Fruit fly (Drosophila melanogaster) whole organism, embryonic: ENCODE data around the gene mRpL30.

Experiments used
- Asciz ChIP-seq: fragments of 200-800 bp; sonication (Bioruptor generic); optimal IDR thresholded peaks from 2 replicates; lab custom pipeline; 2017; ENCODE audit warnings: missing biosample characterization, mild to moderate bottlenecking, missing genetic modification characterization, missing genetic modification reagents
- Atf6 ChIP-seq: fragments of 200-800 bp; sonication (Bioruptor generic); IDR thresholded peaks from 2 replicates; pipeline ENCODE4 v1.3.6; 2022; ENCODE audit warnings: missing biosample characterization, missing genetic modification characterization
- CG10209 ChIP-seq: fragments of 200-800 bp; sonication (Bioruptor generic); optimal IDR thresholded peaks from 3 replicates; lab custom pipeline; 2017; ENCODE audit warnings: missing biosample characterization, mild to moderate bottlenecking, missing genetic modification characterization, missing genetic modification reagents
- CG10366 ChIP-seq: fragments of 200-800 bp; sonication (Bioruptor generic); IDR thresholded peaks from 2 replicates; pipeline ENCODE4 v1.3.6; 2022; ENCODE audit warnings: missing biosample characterization, missing genetic modification characterization
- CG11085 ChIP-seq: fragments of 200-800 bp; sonication (Bioruptor generic); IDR thresholded peaks from 2 replicates; pipeline ENCODE4 v1.3.6; 2022; ENCODE audit warnings: missing biosample characterization, missing genetic modification characterization
- CG11560 ChIP-seq: fragments of 200-800 bp; sonication (Bioruptor generic); IDR thresholded peaks from 3 replicates; pipeline ENCODE4 v1.3.6; 2022; ENCODE audit warnings: missing biosample characterization, missing genetic modification characterization
- CG12391 ChIP-seq: fragments of 200-800 bp; sonication (Bioruptor generic); optimal IDR thresholded peaks from 3 replicates; lab custom pipeline; 2018; ENCODE audit warnings: missing biosample characterization, mild to moderate bottlenecking, missing genetic modification characterization, moderate library complexity
- CG12744 ChIP-seq: fragments of 200-800 bp; sonication (Bioruptor generic); optimal IDR thresholded peaks from 2 replicates; lab custom pipeline; 2016; ENCODE audit warnings: missing biosample characterization, missing genetic modification characterization
- CG15601 ChIP-seq: fragments of 200-800 bp; sonication (Bioruptor generic); optimal IDR thresholded peaks from 3 replicates; lab custom pipeline; 2019; ENCODE audit warnings: missing biosample characterization, mild to moderate bottlenecking, missing genetic modification characterization, moderate library complexity
- CG16815 ChIP-seq: fragments of 200-800 bp; sonication (Bioruptor generic); optimal IDR thresholded peaks from 3 replicates; lab custom pipeline; 2017; ENCODE audit warnings: missing biosample characterization, mild to moderate bottlenecking, missing genetic modification characterization
- CG17385 ChIP-seq: fragments of 200-800 bp; sonication (Bioruptor generic); optimal IDR thresholded peaks from 3 replicates; lab custom pipeline; 2018; ENCODE audit warnings: missing biosample characterization, mild to moderate bottlenecking, missing genetic modification characterization
- CG17568 ChIP-seq: fragments of 200-800 bp; sonication (Bioruptor generic); optimal IDR thresholded peaks from 2 replicates; lab custom pipeline; 2018; ENCODE audit warnings: missing biosample characterization, mild to moderate bottlenecking, missing genetic modification characterization, moderate library complexity
- CG17612 ChIP-seq: fragments of 200-800 bp; sonication (Bioruptor generic); IDR thresholded peaks from 2 replicates; pipeline ENCODE4 v1.3.6; 2022; ENCODE audit warnings: missing biosample characterization, missing genetic modification characterization
- CG18764 ChIP-seq: fragments of 200-800 bp; sonication (Bioruptor generic); optimal IDR thresholded peaks from 3 replicates; lab custom pipeline; 2016; ENCODE audit warnings: missing biosample characterization, missing genetic modification characterization
- CG2202 ChIP-seq: fragments of 200-800 bp; sonication (Bioruptor generic); optimal IDR thresholded peaks from 2 replicates; lab custom pipeline; 2018; ENCODE audit warnings: missing biosample characterization, mild to moderate bottlenecking, missing genetic modification characterization
- CG2875 ChIP-seq: fragments of 200-800 bp; sonication (Bioruptor generic); optimal IDR thresholded peaks from 2 replicates; lab custom pipeline; 2017; ENCODE audit warnings: missing biosample characterization, mild to moderate bottlenecking, missing genetic modification characterization, missing genetic modification reagents
- CG3065 ChIP-seq: fragments of 200-800 bp; sonication (Bioruptor generic); optimal IDR thresholded peaks from 2 replicates; lab custom pipeline; 2016; ENCODE audit warnings: missing biosample characterization, missing genetic modification characterization
- CG3995 ChIP-seq: fragments of 200-800 bp; sonication (Bioruptor generic); optimal IDR thresholded peaks from 3 replicates; lab custom pipeline; 2016; ENCODE audit warnings: missing biosample characterization, missing genetic modification characterization
- CG42726 ChIP-seq: fragments of 200-800 bp; sonication (Bioruptor generic); IDR thresholded peaks from 2 replicates; pipeline ENCODE4 v1.3.6; 2022; ENCODE audit warnings: missing biosample characterization, missing genetic modification characterization; ENCODE audit not compliant: partially characterized antibody
- CG4730 ChIP-seq: fragments of 200-800 bp; sonication (Bioruptor generic); IDR thresholded peaks from 2 replicates; pipeline ENCODE4 v1.3.6; 2022; ENCODE audit warnings: missing biosample characterization, missing genetic modification characterization
- CG5180 ChIP-seq: fragments of 200-800 bp; sonication (Bioruptor generic); optimal IDR thresholded peaks from 3 replicates; lab custom pipeline; 2017; ENCODE audit warnings: missing biosample characterization, missing genetic modification characterization, mild to moderate bottlenecking, moderate library complexity, missing genetic modification reagents
- CG6689 ChIP-seq: fragments of 200-800 bp; sonication (Bioruptor generic); IDR thresholded peaks from 2 replicates; pipeline ENCODE4 v1.3.6; 2022; ENCODE audit warnings: missing biosample characterization, missing genetic modification characterization
- CG6854 ChIP-seq: fragments of 200-800 bp; sonication (Bioruptor generic); optimal IDR thresholded peaks from 3 replicates; lab custom pipeline; 2017; ENCODE audit warnings: missing biosample characterization, mild to moderate bottlenecking, missing genetic modification characterization
- CG7786 ChIP-seq: fragments of 200-800 bp; sonication (Bioruptor generic); optimal IDR thresholded peaks from 2 replicates; lab custom pipeline; 2016; ENCODE audit warnings: missing biosample characterization, missing genetic modification characterization
- CG8359 ChIP-seq: fragments of 200-800 bp; sonication (Bioruptor generic); optimal IDR thresholded peaks from 2 replicates; lab custom pipeline; 2017; ENCODE audit warnings: missing biosample characterization, mild to moderate bottlenecking, missing genetic modification characterization, borderline replicate concordance
- CG9727 ChIP-seq: fragments of 200-800 bp; sonication (Bioruptor generic); optimal IDR thresholded peaks from 3 replicates; lab custom pipeline; 2017; ENCODE audit warnings: missing biosample characterization, mild to moderate bottlenecking, missing genetic modification characterization
- D19B ChIP-seq: fragments of 200-800 bp; sonication (Bioruptor generic); optimal IDR thresholded peaks from 2 replicates; lab custom pipeline; 2017; ENCODE audit warnings: missing biosample characterization, mild to moderate bottlenecking, missing genetic modification characterization
- Dek ChIP-seq: fragments of 200-800 bp; sonication (Bioruptor generic); optimal IDR thresholded peaks from 3 replicates; lab custom pipeline; 2019; ENCODE audit warnings: missing biosample characterization, mild to moderate bottlenecking, missing genetic modification characterization, moderate library complexity
- HLH3B ChIP-seq: fragments of 200-800 bp; sonication (Bioruptor generic); IDR thresholded peaks from 2 replicates; pipeline ENCODE4 v1.3.6; 2022; ENCODE audit warnings: missing biosample characterization, missing genetic modification characterization
- Hand ChIP-seq: fragments of 200-800 bp; sonication (Bioruptor generic); optimal IDR thresholded peaks from 2 replicates; lab custom pipeline; 2017; ENCODE audit warnings: mild to moderate bottlenecking, missing biosample characterization, missing genetic modification reagents, missing genetic modification characterization
- Hmx ChIP-seq: fragments of 200-800 bp; sonication (Bioruptor generic); optimal IDR thresholded peaks from 2 replicates; lab custom pipeline; 2016; ENCODE audit warnings: missing biosample characterization, missing genetic modification characterization
- Lim3 ChIP-seq: fragments of 200-800 bp; sonication (Bioruptor generic); IDR thresholded peaks from 2 replicates; pipeline ENCODE4 v1.3.6; 2022; ENCODE audit warnings: missing biosample characterization, missing genetic modification characterization
- NFAT ChIP-seq: fragments of 200-800 bp; sonication (Bioruptor generic); IDR thresholded peaks from 2 replicates; pipeline ENCODE4 v1.3.6; 2022; ENCODE audit warnings: missing biosample characterization, missing genetic modification characterization
- NfI ChIP-seq: fragments of 200-800 bp; sonication (Bioruptor generic); optimal IDR thresholded peaks from 3 replicates; lab custom pipeline; 2018; ENCODE audit warnings: missing biosample characterization, mild to moderate bottlenecking, missing genetic modification characterization, moderate library complexity
- Taf1 ChIP-seq: fragments of 200-800 bp; sonication (Bioruptor generic); IDR thresholded peaks from 2 replicates; pipeline ENCODE4 v1.3.6; 2022; ENCODE audit warnings: missing biosample characterization, missing genetic modification characterization
- Tbp ChIP-seq: fragments of >200 bp; optimal IDR thresholded peaks from 2 replicates; lab custom pipeline; 2018; ENCODE audit warnings: missing biosample characterization, missing genetic modification characterization
- Vsx1 ChIP-seq: fragments of 200-800 bp; sonication (Bioruptor generic); optimal IDR thresholded peaks from 2 replicates; lab custom pipeline; 2017; ENCODE audit warnings: missing biosample characterization, mild to moderate bottlenecking, missing genetic modification characterization, missing genetic modification reagents
- aop ChIP-seq: fragments of 200-800 bp; sonication (Bioruptor generic); IDR thresholded peaks from 2 replicates; pipeline ENCODE4 v1.3.6; 2022; ENCODE audit warnings: missing biosample characterization, missing genetic modification characterization
- az2 ChIP-seq: fragments of 200-800 bp; sonication (Bioruptor generic); optimal IDR thresholded peaks from 3 replicates; lab custom pipeline; 2016; ENCODE audit warnings: missing biosample characterization, missing genetic modification characterization
- dmrt99B ChIP-seq: fragments of 200-800 bp; sonication (Bioruptor generic); optimal IDR thresholded peaks from 2 replicates; lab custom pipeline; 2018; ENCODE audit warnings: missing biosample characterization, mild to moderate bottlenecking, missing genetic modification characterization, moderate library complexity
- exex ChIP-seq: fragments of 200-800 bp; sonication (Bioruptor generic); optimal IDR thresholded peaks from 4 replicates; lab custom pipeline; 2018; ENCODE audit warnings: missing biosample characterization, mild to moderate bottlenecking, missing genetic modification characterization, moderate library complexity
- nom ChIP-seq: fragments of 200-800 bp; sonication (Bioruptor generic); optimal IDR thresholded peaks from 2 replicates; lab custom pipeline; 2017; ENCODE audit warnings: missing biosample characterization, missing genetic modification characterization, mild to moderate bottlenecking, moderate library complexity, missing genetic modification reagents
- org-1 ChIP-seq: fragments of 200-800 bp; sonication (Bioruptor generic); optimal IDR thresholded peaks from 2 replicates; lab custom pipeline; 2017; ENCODE audit warnings: missing biosample characterization, missing genetic modification characterization
- pho ChIP-seq: fragments of 200-800 bp; sonication (Bioruptor generic); optimal IDR thresholded peaks from 2 replicates; lab custom pipeline; 2016; ENCODE audit warnings: missing biosample characterization, missing genetic modification characterization
- sisA ChIP-seq: fragments of 200-800 bp; sonication (Bioruptor generic); IDR thresholded peaks from 2 replicates; pipeline ENCODE4 v1.3.6; 2022; ENCODE audit warnings: missing biosample characterization, missing genetic modification characterization
- slbo ChIP-seq: fragments of 200-800 bp; sonication (Bioruptor generic); IDR thresholded peaks from 2 replicates; pipeline ENCODE4 v1.3.6; 2022; ENCODE audit warnings: missing biosample characterization, missing genetic modification characterization
- vvl ChIP-seq: fragments of 200-800 bp; sonication (Bioruptor generic); IDR thresholded peaks from 2 replicates; pipeline ENCODE4 v1.3.6; 2022; ENCODE audit warnings: missing biosample characterization, missing genetic modification characterization
- wek ChIP-seq: fragments of 200-800 bp; sonication (Bioruptor generic); optimal IDR thresholded peaks from 3 replicates; lab custom pipeline; 2018; ENCODE audit warnings: missing biosample characterization, mild to moderate bottlenecking, missing genetic modification characterization, moderate library complexity
- yki ChIP-seq: fragments of >200 bp; optimal IDR thresholded peaks from 3 replicates; lab custom pipeline; 2018
- zf30C ChIP-seq: fragments of 200-800 bp; sonication (Bioruptor generic); optimal IDR thresholded peaks from 3 replicates; lab custom pipeline; 2018; ENCODE audit warnings: missing biosample characterization, mild to moderate bottlenecking, missing genetic modification characterization
- zfh1 ChIP-seq: fragments of 200-800 bp; sonication (Bioruptor generic); IDR thresholded peaks from 3 replicates; pipeline ENCODE4 v1.3.6; 2022; ENCODE audit warnings: missing biosample characterization, missing genetic modification characterization

The mRpL30 gene

DNA sequence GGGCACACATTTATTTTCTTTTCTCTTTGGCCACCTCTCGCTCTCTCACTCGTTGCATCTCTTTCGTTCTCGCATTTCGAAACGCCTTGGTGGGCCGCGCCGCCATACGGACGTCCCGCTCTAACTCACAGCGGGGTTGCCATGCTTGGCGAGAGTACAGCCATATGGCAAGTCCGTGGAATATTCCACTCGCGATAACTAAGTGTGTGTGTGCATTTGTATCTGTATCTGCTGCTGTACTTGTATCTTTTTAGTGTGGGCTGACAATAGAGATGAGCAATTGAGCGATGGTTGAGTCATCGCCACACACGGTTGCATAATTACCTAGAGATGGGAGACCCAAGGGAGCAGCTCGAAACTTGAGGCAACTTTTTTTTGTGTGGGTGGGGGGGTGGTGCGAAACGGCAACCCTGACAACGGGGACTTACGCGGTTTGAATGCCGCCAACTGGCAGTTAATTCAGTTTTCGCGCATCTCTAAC lies 36.8 kb downstream of the mRpL30 start (continued):
- TF ChIP-seq CG42726 (GFP tag; lab: Robert Waterston, UW) (peak; percentile 91), CG3995 (GFP tag; lab: Kevin White, UChicago) (peak; percentile 61), CG6689 (GFP tag; lab: Robert Waterston, UW) (peak; percentile 86), CG17568 (GFP tag; lab: Kevin White, UChicago) (peak; percentile 57), zfh1 (peak; percentile 91), CG16815 (GFP tag; lab: Kevin White, UChicago) (peak; percentile 57), CG2875 (GFP tag; lab: Kevin White, UChicago) (peak; percentile 41), org-1 (GFP tag; lab: Kevin White, UChicago) (peak; percentile 58), pho (peak; percentile 78), HLH3B (peak; percentile 88), vvl (GFP tag; lab: Robert Waterston, UW) (peak; percentile 94), nom (peak; percentile 57), wek (GFP tag; lab: Kevin White, UChicago) (peak; percentile 47), NFAT (GFP tag; lab: Robert Waterston, UW) (peak; percentile 95), Vsx1 (peak; percentile 40), yki (lab: Kevin White, UChicago) (no peak), exex (tag; lab: Kevin White, UChicago) (peak; percentile 57), Taf1 (peak; percentile 77), Atf6 (peak; percentile 92), Hand (GFP tag; lab: Kevin White, UChicago) (peak; percentile 50), CG18764 (GFP tag; lab: Kevin White, UChicago) (peak; percentile 75), dmrt99B (tag; lab: Kevin White, UChicago) (peak; percentile 80), CG8359 (no peak), CG15601 (peak; percentile 52), az2 (GFP tag; lab: Kevin White, UChicago) (peak; percentile 55), D19B (GFP tag; lab: Kevin White, UChicago) (peak; percentile 41), Asciz (GFP tag; lab: Kevin White, UChicago) (peak; percentile 86), CG11560 (tag; lab: Robert Waterston, UW) (peak; percentile 78), Dek (tag; lab: Kevin White, UChicago) (peak; percentile 76), Lim3 (GFP tag; lab: Robert Waterston, UW) (peak; percentile 66), zf30C (peak; percentile 52), sisA (GFP tag; lab: Robert Waterston, UW) (peak; percentile 84), slbo (peak; percentile 96), CG17385 (GFP tag; lab: Kevin White, UChicago) (peak; percentile 76), CG9727 (GFP tag; lab: Kevin White, UChicago) (peak; percentile 77), Hmx (no peak), CG10366 (GFP tag; lab: Robert Waterston, UW) (peak; percentile 87), CG2202 (tag; lab: Kevin White, UChicago) (no peak), CG10209 (GFP tag; lab: Kevin White, UChicago) (peak; percentile 83), CG5180 (GFP tag; lab: Kevin White, UChicago) (peak; percentile 40), CG17612 (peak; percentile 14; the same call in 1 of the 2 replicates), aop (GFP tag; lab: Robert Waterston, UW) (peak; percentile 69), CG7786 (GFP tag; lab: Kevin White, UChicago) (peak; percentile 93), CG12391 (tag; lab: Kevin White, UChicago) (peak; percentile 77), CG4730 (GFP tag; lab: Robert Waterston, UW) (peak; percentile 88), CG6854 (GFP tag; lab: Kevin White, UChicago) (peak; percentile 48), CG11085 (GFP tag; lab: Robert Waterston, UW) (peak; percentile 89), CG3065 (GFP tag; lab: Kevin White, UChicago) (peak; percentile 43), Tbp (no peak), NfI (GFP tag; lab: Kevin White, UChicago) (peak; percentile 85), CG12744 (GFP tag; lab: Kevin White, UChicago) (peak; percentile 76)
